1 fruit fly cellular context compared by ENCODE assay signal in the genomic region with DNA sequence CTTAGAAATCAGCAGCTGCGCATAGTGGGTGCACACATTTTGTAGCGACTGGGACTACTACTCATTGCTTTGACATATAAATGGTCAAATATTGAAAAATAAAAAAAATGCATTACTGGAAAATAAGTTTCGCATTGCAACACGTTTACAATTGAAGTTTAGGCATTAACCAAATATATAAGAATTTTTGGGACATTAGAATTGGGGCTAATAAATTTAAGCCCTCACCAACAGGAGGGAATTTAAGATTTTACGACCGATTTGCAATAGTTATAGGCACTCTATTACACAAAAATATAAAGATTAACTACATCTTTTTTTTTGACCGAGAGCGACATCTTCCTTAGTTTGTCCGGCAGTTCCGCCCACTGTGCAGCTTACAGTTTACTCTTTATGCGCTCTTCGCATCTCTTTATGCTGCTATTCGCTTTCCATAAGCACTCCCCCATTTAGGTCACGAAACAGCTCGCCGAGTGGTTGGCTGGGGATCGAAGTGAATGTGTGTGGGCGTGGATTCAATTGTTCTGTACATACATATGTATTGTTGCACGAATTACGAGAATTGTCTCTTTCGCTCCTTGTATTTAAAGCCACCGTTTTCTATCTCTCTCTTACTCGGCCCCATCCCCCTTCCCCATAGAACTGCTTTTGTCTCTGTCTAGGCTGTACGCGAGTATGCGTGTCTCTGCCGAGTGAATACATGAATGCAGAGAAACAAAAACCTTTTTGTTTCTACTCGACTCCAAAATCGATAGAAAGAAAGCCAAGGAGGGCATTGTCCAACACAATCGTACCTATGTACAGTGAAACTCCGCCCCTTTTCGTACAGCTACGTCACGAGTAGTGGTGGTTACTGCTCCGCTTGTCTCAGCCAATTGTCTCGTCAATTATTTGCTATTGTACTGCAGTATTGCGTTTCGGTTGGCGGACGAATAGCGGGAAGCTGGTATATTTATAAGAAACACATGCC.
TF ChIP-seq lines count a peak whose summit lies in the region.

No protein-coding gene starts in this region.

TF ChIP-seq in whole organism, embryonic, 481 proteins besides CTCF, POLR2A, EP300 and RAD21 (continued from another document and continues in another):
- TF ChIP-seq NFAT (GFP tag; IDR thresholded peaks at IDR 0.05; lab: Robert Waterston, UW) (no peak), Nf-YB (GFP tag; optimal IDR thresholded peaks at IDR 0.05; lab: Kevin White, UChicago) (peak; percentile 99), CG13123 (GFP tag; optimal IDR thresholded peaks at IDR 0.05; lab: Kevin White, UChicago) (peak; percentile 9), kni (GFP tag; optimal IDR thresholded peaks at IDR 0.05; lab: Kevin White, UChicago) (peak; percentile 1), zen (tag; optimal IDR thresholded peaks at IDR 0.05; lab: Kevin White, UChicago) (peak; percentile 62), CG13296 (GFP tag; optimal IDR thresholded peaks at IDR 0.05; lab: Kevin White, UChicago) (peak; percentile 78), crc (GFP tag; optimal IDR thresholded peaks at IDR 0.05; lab: Kevin White, UChicago) (peak; percentile 60), tap (tag; optimal IDR thresholded peaks at IDR 0.05; lab: Kevin White, UChicago) (peak; percentile 36), CG6272 (GFP tag; IDR thresholded peaks at IDR 0.05; lab: Robert Waterston, UW) (no peak), Aef1 (GFP tag; IDR thresholded peaks at IDR 0.05; lab: Robert Waterston, UW) (peak; percentile 59; the same call in 2 of the 3 replicates), CG7357 (GFP tag; IDR thresholded peaks at IDR 0.05; lab: Robert Waterston, UW) (peak; percentile 63; the same call in 2 of the 3 replicates), Nf-YA (GFP tag; IDR thresholded peaks at IDR 0.05; lab: Robert Waterston, UW) (peak; percentile 77), phol (tag; optimal IDR thresholded peaks at IDR 0.05; lab: Kevin White, UChicago) (peak; percentile 91), tup (GFP tag; optimal IDR thresholded peaks at IDR 0.05; lab: Kevin White, UChicago) (peak; percentile 31), CG11696 (GFP tag; IDR thresholded peaks at IDR 0.05; lab: Robert Waterston, UW) (peak; percentile 27; the same call in 1 of the 2 replicates), Sox102F (GFP tag; optimal IDR thresholded peaks at IDR 0.05; lab: Kevin White, UChicago) (peak; percentile 94), hkb (optimal IDR thresholded peaks at IDR 0.05; lab: Kevin White, UChicago) (no peak), hkb (GFP tag; IDR thresholded peaks at IDR 0.05; lab: Robert Waterston, UW) (peak; percentile 81), CG1603 (tag; optimal IDR thresholded peaks at IDR 0.05; lab: Kevin White, UChicago) (no peak), HLH54F (GFP tag; optimal IDR thresholded peaks at IDR 0.05; lab: Kevin White, UChicago) (peak; percentile 83), CG9215 (GFP tag; IDR thresholded peaks at IDR 0.05; lab: Robert Waterston, UW) (no peak; the same call in 1 of the 2 replicates), sd (tag; optimal IDR thresholded peaks at IDR 0.05; lab: Kevin White, UChicago) (no peak), wek (GFP tag; optimal IDR thresholded peaks at IDR 0.05; lab: Kevin White, UChicago) (no peak), ab (GFP tag; optimal IDR thresholded peaks at IDR 0.05; lab: Kevin White, UChicago) (peak; percentile 58), Mrtf (GFP tag; IDR thresholded peaks at IDR 0.05; lab: Robert Waterston, UW) (peak; percentile 72; the same call in 2 of the 3 replicates), sqz (GFP tag; optimal IDR thresholded peaks at IDR 0.05; lab: Kevin White, UChicago) (peak; percentile 56), hbn (GFP tag; IDR thresholded peaks at IDR 0.05; lab: Robert Waterston, UW; ENCODE audit: partially characterized antibody) (no peak), cato (GFP tag; optimal IDR thresholded peaks at IDR 0.05; lab: Kevin White, UChicago; ENCODE audit: borderline replicate concordance) (peak; percentile 77), lab (GFP tag; optimal IDR thresholded peaks at IDR 0.05; lab: Kevin White, UChicago) (no peak), CG3281 (GFP tag; optimal IDR thresholded peaks at IDR 0.05; lab: Kevin White, UChicago) (peak; percentile 79), CG12942 (GFP tag; optimal IDR thresholded peaks at IDR 0.05; lab: Kevin White, UChicago) (peak; percentile 84), gfzf (GFP tag; optimal IDR thresholded peaks at IDR 0.05; lab: Kevin White, UChicago) (no peak), CG8924 (tag; optimal IDR thresholded peaks at IDR 0.05; lab: Kevin White, UChicago) (peak; percentile 75), fd3F (GFP tag; optimal IDR thresholded peaks at IDR 0.05; lab: Kevin White, UChicago) (peak; percentile 64), CG14710 (tag; optimal IDR thresholded peaks at IDR 0.05; lab: Kevin White, UChicago) (peak; percentile 84), CG9609 (GFP tag; optimal IDR thresholded peaks at IDR 0.05; lab: Kevin White, UChicago) (peak; percentile 78), CG17186 (GFP tag; optimal IDR thresholded peaks at IDR 0.05; lab: Kevin White, UChicago) (peak; percentile 59), sob (GFP tag; IDR thresholded peaks at IDR 0.05; lab: Robert Waterston, UW) (no peak), CG6791 (GFP tag; IDR thresholded peaks at IDR 0.05; lab: Robert Waterston, UW; ENCODE audit: partially characterized antibody) (no peak), CG7271 (tag; optimal IDR thresholded peaks at IDR 0.05; lab: Kevin White, UChicago) (no peak), Sry-β (GFP tag; optimal IDR thresholded peaks at IDR 0.05; lab: Kevin White, UChicago) (no peak), CG10979 (tag; optimal IDR thresholded peaks at IDR 0.05; lab: Kevin White, UChicago) (peak; percentile 89), MTF-1 (GFP tag; optimal IDR thresholded peaks at IDR 0.05; lab: Kevin White, UChicago; ENCODE audit: borderline replicate concordance) (no peak), CG7745 (tag; optimal IDR thresholded peaks at IDR 0.05; lab: Kevin White, UChicago) (no peak), CG5180 (GFP tag; optimal IDR thresholded peaks at IDR 0.05; lab: Kevin White, UChicago) (peak; percentile 69), Hsf (GFP tag; optimal IDR thresholded peaks at IDR 0.05; lab: Kevin White, UChicago) (peak; percentile 92), gem (tag; optimal IDR thresholded peaks at IDR 0.05; lab: Kevin White, UChicago) (peak; percentile 92), ase (GFP tag; IDR thresholded peaks at IDR 0.05; lab: Robert Waterston, UW) (peak; percentile 33; the same call in 1 of the 3 replicates), CG3163 (GFP tag; optimal IDR thresholded peaks at IDR 0.05; lab: Kevin White, UChicago) (peak; percentile 96), CG10274 (GFP tag; optimal IDR thresholded peaks at IDR 0.05; lab: Kevin White, UChicago) (peak; percentile 40), pan (optimal IDR thresholded peaks at IDR 0.05; lab: Kevin White, UChicago) (no peak), pan (GFP tag; optimal IDR thresholded peaks at IDR 0.05 in 1 of 2, IDR thresholded peaks at IDR 0.05 in 1 of 2) (peak in 1 of 2 experiments; percentile 73), CG11247 (GFP tag; IDR thresholded peaks at IDR 0.05; lab: Robert Waterston, UW) (no peak), CG12104 (GFP tag; optimal IDR thresholded peaks at IDR 0.05; lab: Kevin White, UChicago) (peak; percentile 86), Neu2 (GFP tag; optimal IDR thresholded peaks at IDR 0.05; lab: Kevin White, UChicago; ENCODE audit: borderline replicate concordance) (no peak), CG3726 (GFP tag; IDR thresholded peaks at IDR 0.05; lab: Robert Waterston, UW) (no peak), CG10462 (GFP tag; optimal IDR thresholded peaks at IDR 0.05; lab: Kevin White, UChicago) (peak; percentile 86), knrl (GFP tag; IDR thresholded peaks at IDR 0.05; lab: Robert Waterston, UW; ENCODE audit: partially characterized antibody) (no peak), cwo (GFP tag; optimal IDR thresholded peaks at IDR 0.05; lab: Kevin White, UChicago) (peak; percentile 78), CG18599 (GFP tag; optimal IDR thresholded peaks at IDR 0.05; lab: Kevin White, UChicago) (peak; percentile 85), peb (GFP tag; IDR thresholded peaks at IDR 0.05; lab: Robert Waterston, UW) (peak; percentile 53; the same call in 1 of the 2 replicates), CG9817 (tag; optimal IDR thresholded peaks at IDR 0.05; lab: Kevin White, UChicago) (no peak), CG9932 (GFP tag; IDR thresholded peaks at IDR 0.05; lab: Robert Waterston, UW) (no peak; the same call in none of the 2 replicates), CG8290 (GFP tag; optimal IDR thresholded peaks at IDR 0.05; lab: Kevin White, UChicago) (no peak), CG8290 (tag; optimal IDR thresholded peaks at IDR 0.05; lab: Kevin White, UChicago) (peak in 1 of 2 experiments; percentile 41), CG1024 (GFP tag; IDR thresholded peaks at IDR 0.05; lab: Robert Waterston, UW) (peak; percentile 33; the same call in 1 of the 2 replicates), schlank (tag; optimal IDR thresholded peaks at IDR 0.05; lab: Kevin White, UChicago) (no peak), CG13287 (GFP tag; IDR thresholded peaks at IDR 0.05; lab: Robert Waterston, UW; ENCODE audit: partially characterized antibody) (no peak), Lim3 (GFP tag; IDR thresholded peaks at IDR 0.05; lab: Robert Waterston, UW) (no peak), Dfd (GFP tag; optimal IDR thresholded peaks at IDR 0.05; lab: Kevin White, UChicago) (no peak), pfk (GFP tag; optimal IDR thresholded peaks at IDR 0.05; lab: Kevin White, UChicago) (no peak), CG1647 (GFP tag; optimal IDR thresholded peaks at IDR 0.05; lab: Kevin White, UChicago) (peak; percentile 57), Deaf1 (tag; optimal IDR thresholded peaks at IDR 0.05; lab: Kevin White, UChicago) (peak; percentile 88), cg (GFP tag; optimal IDR thresholded peaks at IDR 0.05; lab: Kevin White, UChicago) (peak; percentile 90), salm (tag; optimal IDR thresholded peaks at IDR 0.05; lab: Kevin White, UChicago) (no peak), CG15269 (tag; optimal IDR thresholded peaks at IDR 0.05; lab: Kevin White, UChicago) (peak; percentile 86), H2.0 (GFP tag; IDR thresholded peaks at IDR 0.05; lab: Robert Waterston, UW) (peak; percentile 69), CG5245 (GFP tag; optimal IDR thresholded peaks at IDR 0.05; lab: Kevin White, UChicago) (peak; percentile 83), eve (GFP tag; optimal IDR thresholded peaks at IDR 0.05; lab: Kevin White, UChicago) (peak in 1 of 2 experiments; percentile 97), CG16863 (GFP tag; optimal IDR thresholded peaks at IDR 0.05; lab: Kevin White, UChicago) (peak; percentile 86), CG2678 (tag; optimal IDR thresholded peaks at IDR 0.05; lab: Kevin White, UChicago) (peak; percentile 92), CG12155 (GFP tag; optimal IDR thresholded peaks at IDR 0.05; lab: Kevin White, UChicago) (peak; percentile 62), CG17829 (tag; optimal IDR thresholded peaks at IDR 0.05; lab: Kevin White, UChicago) (peak; percentile 68), CG7963 (GFP tag; IDR thresholded peaks at IDR 0.05; lab: Robert Waterston, UW; ENCODE audit: partially characterized antibody) (no peak), Myb (GFP tag; optimal IDR thresholded peaks at IDR 0.05; lab: Kevin White, UChicago) (peak; percentile 61), E2f2 (GFP tag; IDR thresholded peaks at IDR 0.05; lab: Robert Waterston, UW) (peak; percentile 46; the same call in 1 of the 2 replicates), CG6854 (GFP tag; optimal IDR thresholded peaks at IDR 0.05; lab: Kevin White, UChicago) (peak; percentile 80), CG13424 (tag; optimal IDR thresholded peaks at IDR 0.05; lab: Kevin White, UChicago) (peak; percentile 91), vfl (GFP tag; optimal IDR thresholded peaks at IDR 0.05; lab: Kevin White, UChicago) (peak; percentile 72), Dip3 (GFP tag; optimal IDR thresholded peaks at IDR 0.05; lab: Kevin White, UChicago) (peak; percentile 52), Eip74EF (GFP tag; optimal IDR thresholded peaks at IDR 0.05; lab: Kevin White, UChicago) (no peak), Atf-2 (GFP tag; optimal IDR thresholded peaks at IDR 0.05; lab: Kevin White, UChicago) (peak; percentile 88), ssp (GFP tag; IDR thresholded peaks at IDR 0.05; lab: Robert Waterston, UW) (no peak; the same call in 1 of the 2 replicates), dpn (GFP tag; optimal IDR thresholded peaks at IDR 0.05; lab: Kevin White, UChicago) (peak; percentile 81 to 83), CG33557 (GFP tag; optimal IDR thresholded peaks at IDR 0.05; lab: Kevin White, UChicago) (peak; percentile 71), CG14965 (GFP tag; optimal IDR thresholded peaks at IDR 0.05; lab: Kevin White, UChicago; ENCODE audit: borderline replicate concordance) (no peak), Xrp1 (GFP tag; IDR thresholded peaks at IDR 0.05; lab: Robert Waterston, UW) (peak; percentile 79), HLH4C (GFP tag; IDR thresholded peaks at IDR 0.05; lab: Robert Waterston, UW; ENCODE audit: partially characterized antibody) (no peak), gsb (GFP tag; IDR thresholded peaks at IDR 0.05; lab: Robert Waterston, UW) (no peak; the same call in 1 of the 2 replicates), run (tag; optimal IDR thresholded peaks at IDR 0.05; lab: Kevin White, UChicago) (no peak), ranshi (GFP tag; IDR thresholded peaks at IDR 0.05; lab: Robert Waterston, UW) (no peak), CG12391 (tag; optimal IDR thresholded peaks at IDR 0.05; lab: Kevin White, UChicago) (no peak), CG42726 (GFP tag; IDR thresholded peaks at IDR 0.05; lab: Robert Waterston, UW; ENCODE audit: partially characterized antibody) (no peak), MBD-R2 (GFP tag; IDR thresholded peaks at IDR 0.05; lab: Robert Waterston, UW) (no peak; the same call in 1 of the 2 replicates), BtbVII (GFP tag; optimal IDR thresholded peaks at IDR 0.05; lab: Kevin White, UChicago) (peak; percentile 69), fd102C (GFP tag; optimal IDR thresholded peaks at IDR 0.05; lab: Kevin White, UChicago) (peak; percentile 60), dm (GFP tag; optimal IDR thresholded peaks at IDR 0.05; lab: Kevin White, UChicago) (peak; percentile 51), CG17328 (GFP tag; IDR thresholded peaks at IDR 0.05; lab: Robert Waterston, UW) (peak; percentile 76; the same call in 1 of the 2 replicates), chif (GFP tag; optimal IDR thresholded peaks at IDR 0.05; lab: Kevin White, UChicago) (peak; percentile 75 to 90), Doc2 (GFP tag; IDR thresholded peaks at IDR 0.05; lab: Robert Waterston, UW) (no peak), Scr (GFP tag; IDR thresholded peaks at IDR 0.05; lab: Robert Waterston, UW; ENCODE audit: partially characterized antibody) (0 out of 2 replicates have a peak, but pooled peaks have one; percentile 10), fru (optimal IDR thresholded peaks at IDR 0.05; lab: Kevin White, UChicago) (no peak), emc (GFP tag; optimal IDR thresholded peaks at IDR 0.05; lab: Kevin White, UChicago) (no peak), kah (GFP tag; optimal IDR thresholded peaks at IDR 0.05; lab: Kevin White, UChicago) (peak; percentile 62), CG2202 (tag; optimal IDR thresholded peaks at IDR 0.05; lab: Kevin White, UChicago) (peak; percentile 58), CG32772 (GFP tag; IDR thresholded peaks at IDR 0.05; lab: Robert Waterston, UW) (no peak)
